Worm (Caenorhabditis elegans): ENCODE results near the gene ctsa-1.1.
A peak's percentile ranks its signal among the peaks of the same experiment; 100 is the strongest.

The ctsa-1.1 gene

ce11 chrII:4727769-4728168, 9.7 kb upstream of the ctsa-1.1 start, which contains the start of gene ttr-41:
Gene ttr-41, minus strand, starts transcription at chrII:4727869.
- TF ChIP-seq unc-39 (tag; optimal IDR thresholded peaks at IDR 0.05) (no peak), cnd-1 (tag; optimal IDR thresholded peaks at IDR 0.05) (no peak), ham-2 (GFP tag; optimal IDR thresholded peaks at IDR 0.05) (no peak), ceh-39 (tag; optimal IDR thresholded peaks at IDR 0.05) (no peak), nhr-12 (tag; optimal IDR thresholded peaks at IDR 0.05) (no peak), lsy-2 (tag; optimal IDR thresholded peaks at IDR 0.05) (no peak), snpc-4 (tag; optimal IDR thresholded peaks at IDR 0.05) (no peak), mls-2 (tag; optimal IDR thresholded peaks at IDR 0.05) (no peak), hlh-1 (tag; optimal IDR thresholded peaks at IDR 0.05) (no peak), elt-1 (tag; optimal IDR thresholded peaks at IDR 0.05; ENCODE audit: borderline replicate concordance, insufficient read depth) (no peak), ztf-11 (tag; optimal IDR thresholded peaks at IDR 0.05) (no peak), drap-1 (GFP tag; optimal IDR thresholded peaks at IDR 0.05) (no peak), nhr-237 (tag; optimal IDR thresholded peaks at IDR 0.05) (no peak), pha-4 (tag; optimal IDR thresholded peaks at IDR 0.05) (no peak), tbx-8 (GFP tag; optimal IDR thresholded peaks at IDR 0.05) (no peak), nhr-28 (tag; optimal IDR thresholded peaks at IDR 0.05) (no peak), ces-1 (GFP tag; optimal IDR thresholded peaks at IDR 0.05) (no peak), M03D4.4 (tag; optimal IDR thresholded peaks at IDR 0.05) (no peak)

- TF ChIP-seq unc-62 (GFP tag; optimal IDR thresholded peaks at IDR 0.05), result no peak
- no peak for TF ChIP-seq elt-1 (tag; optimal IDR thresholded peaks at IDR 0.05; ENCODE audit: borderline replicate concordance, insufficient read depth)
- TF ChIP-seq nhr-12 (tag; optimal IDR thresholded peaks at IDR 0.05), result no peak
- no peak for TF ChIP-seq hlh-1 (tag; optimal IDR thresholded peaks at IDR 0.05)
- no peak for TF ChIP-seq ces-1 (GFP tag; optimal IDR thresholded peaks at IDR 0.05)
- TF ChIP-seq drap-1 (GFP tag; optimal IDR thresholded peaks at IDR 0.05), result no peak
- TF ChIP-seq mab-5 (tag; optimal IDR thresholded peaks at IDR 0.05), result no peak
- TF ChIP-seq zip-8 (tag; optimal IDR thresholded peaks at IDR 0.05), result no peak
- no peak for TF ChIP-seq nhr-2 (tag; optimal IDR thresholded peaks at IDR 0.05)
- no peak for TF ChIP-seq ceh-43 (GFP tag; optimal IDR thresholded peaks at IDR 0.05)
- no peak for TF ChIP-seq lsy-2 (tag; optimal IDR thresholded peaks at IDR 0.05)
Measured at ce11 chrII:4728687-4729086, 8.8 kb upstream of the ctsa-1.1 start.

- TF ChIP-seq ceh-39 (tag; optimal IDR thresholded peaks at IDR 0.05), result no peak
- TF ChIP-seq ham-2 (GFP tag; optimal IDR thresholded peaks at IDR 0.05), result no peak
- no peak for TF ChIP-seq unc-120 (tag; optimal IDR thresholded peaks at IDR 0.05; ENCODE audit: poor library complexity, severe bottlenecking)
- no peak for TF ChIP-seq M03D4.4 (tag; optimal IDR thresholded peaks at IDR 0.05)
- TF ChIP-seq nhr-28 (tag; optimal IDR thresholded peaks at IDR 0.05), result no peak
- no peak for TF ChIP-seq flh-1 (GFP tag; optimal IDR thresholded peaks at IDR 0.05)
- TF ChIP-seq lsy-2 (tag; optimal IDR thresholded peaks at IDR 0.05), result no peak
- no peak for TF ChIP-seq ces-1 (GFP tag; optimal IDR thresholded peaks at IDR 0.05)
- TF ChIP-seq cnd-1 (tag; optimal IDR thresholded peaks at IDR 0.05), result no peak
- no peak for TF ChIP-seq ceh-83 (GFP tag; optimal IDR thresholded peaks at IDR 0.05)
- TF ChIP-seq unc-62 (GFP tag; optimal IDR thresholded peaks at IDR 0.05), result no peak
- no peak for TF ChIP-seq ceh-43 (GFP tag; optimal IDR thresholded peaks at IDR 0.05)
- TF ChIP-seq drap-1 (GFP tag; optimal IDR thresholded peaks at IDR 0.05), result no peak
- no peak for TF ChIP-seq nhr-237 (tag; optimal IDR thresholded peaks at IDR 0.05)
- no peak for TF ChIP-seq tbx-8 (GFP tag; optimal IDR thresholded peaks at IDR 0.05)
Measured at ce11 chrII:4729733-4730132, 7.7 kb upstream of the ctsa-1.1 start, which contains the start of gene F41C3.7. Gene F41C3.7, plus strand, starts transcription at chrII:4730033.

ce11 chrII:4733848-4734247, 3.6 kb upstream of the ctsa-1.1 start, which contains the start of gene F41C3.11:
Gene F41C3.11, minus strand, starts transcription at chrII:4733948.
- TF ChIP-seq elt-1 (tag; optimal IDR thresholded peaks at IDR 0.05; ENCODE audit: borderline replicate concordance, insufficient read depth) (no peak), tbx-8 (GFP tag; optimal IDR thresholded peaks at IDR 0.05) (no peak), unc-39 (tag; optimal IDR thresholded peaks at IDR 0.05) (no peak), lsy-2 (tag; optimal IDR thresholded peaks at IDR 0.05) (no peak), mab-5 (tag; optimal IDR thresholded peaks at IDR 0.05) (no peak), lin-32 (GFP tag; optimal IDR thresholded peaks at IDR 0.05) (no peak), ces-1 (GFP tag; optimal IDR thresholded peaks at IDR 0.05) (no peak), unc-120 (tag; optimal IDR thresholded peaks at IDR 0.05; ENCODE audit: poor library complexity, severe bottlenecking) (no peak), M03D4.4 (tag; optimal IDR thresholded peaks at IDR 0.05) (no peak), flh-1 (GFP tag; optimal IDR thresholded peaks at IDR 0.05) (no peak), ceh-83 (GFP tag; optimal IDR thresholded peaks at IDR 0.05) (no peak), unc-62 (GFP tag; optimal IDR thresholded peaks at IDR 0.05) (no peak), sptf-1 (tag; optimal IDR thresholded peaks at IDR 0.05) (no peak)

- TF ChIP-seq sptf-1 (tag; optimal IDR thresholded peaks at IDR 0.05) (no peak), mab-5 (tag; optimal IDR thresholded peaks at IDR 0.05) (no peak), blmp-1 (tag; optimal IDR thresholded peaks at IDR 0.05) (peak; percentile 84)
Measured at ce11 chrII:4734477-4734876, 3.0 kb upstream of the ctsa-1.1 start.

Measured in whole organism, mixed stage, embryonic.